Worm (Caenorhabditis elegans) whole organism, L2 larva: Measurements from ENCODE around the gene ubc-19.

ENCODE experiments used
- C34F6.9 ChIP-seq: fragments of 150-350 bp; optimal IDR thresholded peaks from 2 replicates; lab custom pipeline; 2014; ENCODE audit warnings: missing biosample characterization, missing genetic modification characterization
- F13H6.1 ChIP-seq: sonication (generic microtip); optimal IDR thresholded peaks from 2 replicates; lab custom pipeline; 2016; ENCODE audit warnings: missing genetic modification characterization, missing compliant biosample characterization
- R02D3.7 ChIP-seq: fragments of 150-350 bp; optimal IDR thresholded peaks from 2 replicates; lab custom pipeline; 2014; ENCODE audit warnings: missing biosample characterization, missing genetic modification characterization
- alr-1 ChIP-seq: fragments of 150-350 bp; optimal IDR thresholded peaks from 2 replicates; lab custom pipeline; 2014; ENCODE audit warnings: missing biosample characterization, missing genetic modification characterization
- aly-2 ChIP-seq: fragments of 150-350 bp; optimal IDR thresholded peaks from 2 replicates; lab custom pipeline; 2014; ENCODE audit warnings: missing biosample characterization, missing genetic modification characterization
- ama-1 ChIP-seq: fragments of 150-350 bp; optimal IDR thresholded peaks from 2 replicates; lab custom pipeline; 2018; ENCODE audit warnings: inconsistent platforms
- blmp-1 ChIP-seq: sonication (generic microtip); optimal IDR thresholded peaks from 2 replicates; lab custom pipeline; 2017; ENCODE audit warnings: missing genetic modification characterization, mild to moderate bottlenecking, missing compliant biosample characterization, antibody characterized with exemption, moderate library complexity; ENCODE audit not compliant: insufficient read depth
- ceh-16 ChIP-seq: fragments of 150-350 bp; optimal IDR thresholded peaks from 2 replicates; lab custom pipeline; 2014; ENCODE audit warnings: missing biosample characterization, missing genetic modification characterization
- elt-1 ChIP-seq: fragments of 150-350 bp; optimal IDR thresholded peaks from 2 replicates; lab custom pipeline; 2014; ENCODE audit warnings: missing biosample characterization, missing genetic modification characterization
- fos-1 ChIP-seq: fragments of 150-350 bp; optimal IDR thresholded peaks from 2 replicates; lab custom pipeline; 2014; ENCODE audit warnings: missing biosample characterization, missing genetic modification characterization
- lin-11 ChIP-seq: fragments of 150-350 bp; sonication (generic microtip); optimal IDR thresholded peaks from 2 replicates; lab custom pipeline; 2014; ENCODE audit warnings: missing biosample characterization, missing genetic modification characterization, inconsistent platforms, mixed read lengths
- lin-13 ChIP-seq: fragments of 150-350 bp; optimal IDR thresholded peaks from 2 replicates; lab custom pipeline; 2014; ENCODE audit warnings: missing biosample characterization, missing genetic modification reagents, missing genetic modification characterization
- lsy-2 ChIP-seq, 2 experiments: fragments of 150-350 bp in 1 of 2; sonication (generic microtip) in 1 of 2; optimal IDR thresholded peaks; 2 replicates each; lab custom pipeline; 2014 to 2017; ENCODE audit warnings: missing biosample characterization in 2 of 2, missing genetic modification characterization in 2 of 2
- mab-5 ChIP-seq: fragments of 150-350 bp; optimal IDR thresholded peaks from 2 replicates; lab custom pipeline; 2014; ENCODE audit warnings: missing biosample characterization, missing genetic modification characterization
- mbf-1 ChIP-seq: sonication (generic microtip); optimal IDR thresholded peaks from 2 replicates; lab custom pipeline; 2017; ENCODE audit warnings: missing biosample characterization, missing genetic modification characterization
- nhr-11 ChIP-seq: fragments of 150-350 bp; optimal IDR thresholded peaks from 2 replicates; lab custom pipeline; 2014; ENCODE audit warnings: missing biosample characterization, missing genetic modification characterization
- nhr-129 ChIP-seq: fragments of 150-350 bp; optimal IDR thresholded peaks from 2 replicates; lab custom pipeline; 2014; ENCODE audit warnings: missing biosample characterization, missing genetic modification characterization
- nhr-21 ChIP-seq: fragments of 150-350 bp; optimal IDR thresholded peaks from 2 replicates; lab custom pipeline; 2014; ENCODE audit warnings: missing biosample characterization, missing genetic modification characterization
- nhr-25 ChIP-seq: fragments of 150-350 bp; sonication (generic microtip); optimal IDR thresholded peaks from 3 replicates; lab custom pipeline; 2014; ENCODE audit warnings: missing biosample characterization, missing genetic modification characterization
- nhr-6 ChIP-seq: fragments of 150-350 bp; optimal IDR thresholded peaks from 2 replicates; lab custom pipeline; 2014; ENCODE audit warnings: missing biosample characterization, missing genetic modification characterization
- nhr-77 ChIP-seq: fragments of 150-350 bp; optimal IDR thresholded peaks from 2 replicates; lab custom pipeline; 2014; ENCODE audit warnings: missing biosample characterization, missing genetic modification characterization
- peb-1 ChIP-seq: fragments of 150-350 bp; optimal IDR thresholded peaks from 2 replicates; lab custom pipeline; 2014; ENCODE audit warnings: missing biosample characterization, missing genetic modification characterization
- sem-4 ChIP-seq: fragments of 150-350 bp; optimal IDR thresholded peaks from 2 replicates; lab custom pipeline; 2014; ENCODE audit warnings: missing biosample characterization, missing genetic modification reagents, missing genetic modification characterization
- skn-1 ChIP-seq: sonication (generic microtip); optimal IDR thresholded peaks from 2 replicates; lab custom pipeline; 2017; ENCODE audit warnings: missing biosample characterization, missing genetic modification characterization
- sma-3 ChIP-seq: sonication (generic microtip); optimal IDR thresholded peaks from 2 replicates; lab custom pipeline; 2016; ENCODE audit warnings: missing genetic modification reagents, missing genetic modification characterization, missing compliant biosample characterization
- sma-9 ChIP-seq, 2 experiments: fragments of 150-350 bp in 1 of 2; sonication (generic microtip) in 1 of 2; optimal IDR thresholded peaks; 2 replicates each; lab custom pipeline; 2014 to 2016; ENCODE audit warnings: missing genetic modification characterization in 2 of 2, mild to moderate bottlenecking in 1 of 2, missing biosample characterization in 1 of 2, missing compliant biosample characterization in 1 of 2, missing genetic modification reagents in 1 of 2, moderate library complexity in 1 of 2
- unc-39 ChIP-seq: fragments of 150-350 bp; optimal IDR thresholded peaks from 2 replicates; lab custom pipeline; 2014; ENCODE audit warnings: missing biosample characterization, missing genetic modification characterization
- unc-55 ChIP-seq: fragments of 150-350 bp; sonication (generic microtip); optimal IDR thresholded peaks from 3 replicates; lab custom pipeline; 2014; ENCODE audit warnings: missing biosample characterization, missing genetic modification reagents, missing genetic modification characterization
- ztf-1 ChIP-seq: fragments of 200-800 bp; sonication (Bioruptor generic); conservative IDR thresholded peaks from 2 replicates; pipeline ENCODE4 v1.3.6; 2022; ENCODE audit warnings: missing genetic modification characterization, missing compliant biosample characterization
- ztf-11 ChIP-seq: sonication (generic microtip); optimal IDR thresholded peaks from 2 replicates; lab custom pipeline; 2017; ENCODE audit warnings: missing biosample characterization, missing genetic modification characterization
- ztf-4 ChIP-seq: fragments of 150-350 bp; optimal IDR thresholded peaks from 2 replicates; lab custom pipeline; 2014; ENCODE audit warnings: missing biosample characterization, missing genetic modification characterization

The ubc-19 gene

ce11 chrV:18711362-18711761 lies 21.8 kb upstream of the ubc-19 start:
- TF ChIP-seq F13H6.1, result no peak
- no peak for TF ChIP-seq nhr-11 (tag; lab: Kevin White, UChicago)
- no peak for TF ChIP-seq mbf-1 (tag; lab: Kevin White, UChicago)

ce11 chrV:18710045-18710490 lies 20.5 kb upstream of the ubc-19 start:
- no peak for TF ChIP-seq nhr-77
- no peak for TF ChIP-seq fos-1 (tag; lab: Kevin White, UChicago)
- TF ChIP-seq unc-55 (GFP tag; lab: Kevin White, UChicago), result peak; percentile 68
- TF ChIP-seq lsy-2 (tag; optimal IDR thresholded peaks at IDR 0.05; lab: Kevin White, UChicago), result peak in 1 of 2 experiments; percentile 64
- peak; percentile 28 for TF ChIP-seq C34F6.9
- TF ChIP-seq sem-4 (tag; lab: Kevin White, UChicago), result peak; percentile 88
- peak; percentile 33 for TF ChIP-seq lin-13 (GFP tag; lab: Kevin White, UChicago)
- TF ChIP-seq R02D3.7 (tag; lab: Kevin White, UChicago), result no peak
- TF ChIP-seq, all 48 proteins: peak for 5

- TF ChIP-seq ztf-4 (tag; lab: Kevin White, UChicago), result no peak
- no peak for TF ChIP-seq lsy-2 (tag; optimal IDR thresholded peaks at IDR 0.05; lab: Kevin White, UChicago)
- no peak for TF ChIP-seq ztf-11 (tag; lab: Kevin White, UChicago)
- TF ChIP-seq nhr-25, result no peak
- no peak for TF ChIP-seq C34F6.9
- no peak for TF ChIP-seq sem-4 (tag; lab: Kevin White, UChicago)
- TF ChIP-seq peb-1, result no peak
- TF ChIP-seq lin-11 (tag; lab: Kevin White, UChicago), result no peak
- TF ChIP-seq nhr-77, result no peak
- TF ChIP-seq nhr-6, result no peak
- no peak for TF ChIP-seq ztf-1 (GFP tag; lab: Robert Waterston, UW)
- no peak for TF ChIP-seq aly-2
- no peak for TF ChIP-seq unc-55 (GFP tag; lab: Kevin White, UChicago)
- TF ChIP-seq mab-5 (tag; lab: Kevin White, UChicago), result no peak
These were observed 19.8 kb upstream of the ubc-19 start, which contains the start of gene Y17D7C.6 for ce11 chrV:18709203-18709860. Gene Y17D7C.6 (plus strand): TSS chrV:18709810.

ce11 chrV:18708015-18708414 lies 18.5 kb upstream of the ubc-19 start:
- no peak for TF ChIP-seq ztf-4 (tag; lab: Kevin White, UChicago)
- no peak for TF ChIP-seq blmp-1
- no peak for TF ChIP-seq alr-1
- no peak for TF ChIP-seq unc-39 (tag; lab: Kevin White, UChicago)

ce11 chrV:18706063-18706620 lies 16.6 kb upstream of the ubc-19 start, which contains the start of gene Y17D7C.1:
Gene Y17D7C.1 (plus strand): TSS chrV:18706570.
- TF ChIP-seq unc-39 (tag; lab: Kevin White, UChicago) (no peak), alr-1 (no peak), C34F6.9 (no peak), fos-1 (tag; lab: Kevin White, UChicago) (no peak)

- no peak for TF ChIP-seq nhr-77
- TF ChIP-seq peb-1, result no peak
- TF ChIP-seq nhr-21 (tag; lab: Kevin White, UChicago), result no peak
- no peak for TF ChIP-seq ztf-1 (GFP tag; lab: Robert Waterston, UW)
- TF ChIP-seq sem-4 (tag; lab: Kevin White, UChicago), result no peak
- no peak for TF ChIP-seq unc-55 (GFP tag; lab: Kevin White, UChicago)
- no peak for TF ChIP-seq ceh-16
- no peak for TF ChIP-seq sma-3 (GFP tag; lab: Kevin White, UChicago)
- no peak for TF ChIP-seq sma-9 (GFP tag; optimal IDR thresholded peaks at IDR 0.05; lab: Kevin White, UChicago)
- TF ChIP-seq sma-9 (tag; optimal IDR thresholded peaks at IDR 0.05; lab: Kevin White, UChicago), result no peak
- no peak for TF ChIP-seq nhr-129 (tag; lab: Kevin White, UChicago)
- TF ChIP-seq skn-1 (tag; lab: Kevin White, UChicago), result no peak
- TF ChIP-seq ama-1, result no peak
- no peak for TF ChIP-seq elt-1
- no peak for TF ChIP-seq mbf-1 (tag; lab: Kevin White, UChicago)
These were observed 15.9 kb upstream of the ubc-19 start for ce11 chrV:18705319-18706062.
